Fruit fly (Drosophila melanogaster) whole organism: Measurements from ENCODE around the gene CG7550.

ENCODE experiments used
- CG8478 ChIP-seq: fragments of >200 bp; optimal IDR thresholded peaks from 2 replicates; lab custom pipeline; 2018; ENCODE audit warnings: inconsistent platforms
- Dll ChIP-seq: fragments of >200 bp; optimal IDR thresholded peaks from 2 replicates; lab custom pipeline; 2017
- EcR ChIP-seq, 2 experiments: fragments of >200 bp; optimal IDR thresholded peaks; 2 replicates each; lab custom pipeline; 2017; ENCODE audit warnings: missing biosample characterization in 2 of 2, missing genetic modification characterization in 2 of 2, missing genetic modification reagents in 2 of 2
- pan ChIP-seq: fragments of >200 bp; optimal IDR thresholded peaks from 2 replicates; lab custom pipeline; 2017
- psq ChIP-seq: fragments of >200 bp; optimal IDR thresholded peaks from 2 replicates; lab custom pipeline; 2017

DNA sequence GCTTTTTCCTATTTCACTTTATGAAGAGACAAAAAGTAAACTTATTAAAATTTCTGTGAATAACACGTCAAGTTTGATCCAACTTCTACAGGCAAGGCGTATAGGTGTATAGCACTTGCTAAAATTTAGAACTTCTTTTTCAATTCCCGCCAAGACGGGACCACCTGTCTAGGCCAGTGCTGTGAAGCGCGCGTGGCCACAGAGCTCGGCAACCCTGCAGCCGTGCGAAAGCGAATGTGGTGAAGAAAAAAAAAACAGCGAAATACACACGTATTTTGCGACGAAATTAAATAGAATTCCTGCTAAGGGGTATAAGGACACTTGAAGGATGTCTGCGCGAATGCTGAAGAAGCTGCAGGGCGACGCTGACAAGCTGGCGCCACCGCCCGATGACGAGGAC, 14.2 kb downstream of the CG7550 start, which contains the start of gene Nulp1:
- no peak for TF ChIP-seq CG8478 (lab: Kevin White, UChicago)
- no peak for TF ChIP-seq Dll
- no peak for TF ChIP-seq pan (lab: Kevin White, UChicago)
- no peak for TF ChIP-seq psq (lab: Kevin White, UChicago)
- TF ChIP-seq EcR (GFP tag; optimal IDR thresholded peaks at IDR 0.05; lab: Kevin White, UChicago): no peak
